Worm (Caenorhabditis elegans) whole organism, young adult: ENCODE results near the gene F26D2.15.

Source experiments
- B0035.1 ChIP-seq: sonication (generic microtip); optimal IDR thresholded peaks from 2 replicates; lab custom pipeline; 2016; ENCODE audit warnings: missing genetic modification characterization, mild to moderate bottlenecking, missing compliant biosample characterization, missing genotype, missing genetic modification reagents
- B0261.1 ChIP-seq: sonication (generic microtip); optimal IDR thresholded peaks from 2 replicates; lab custom pipeline; 2016; ENCODE audit warnings: mild to moderate bottlenecking, missing genetic modification characterization, moderate library complexity, missing compliant biosample characterization
- C06A6.2 ChIP-seq: fragments of 200-800 bp; sonication (Bioruptor generic); conservative IDR thresholded peaks from 2 replicates; pipeline ENCODE4 v1.3.6; 2022; ENCODE audit warnings: missing genetic modification characterization, missing compliant biosample characterization
- C17E4.6 ChIP-seq: fragments of 200-800 bp; sonication (Bioruptor generic); IDR thresholded peaks from 2 replicates; pipeline ENCODE4 v1.3.6; 2022; ENCODE audit warnings: missing genetic modification reagents, missing genetic modification characterization, missing compliant biosample characterization
- F22D6.2 ChIP-seq: sonication (generic microtip); optimal IDR thresholded peaks from 2 replicates; lab custom pipeline; 2016; ENCODE audit warnings: mild to moderate bottlenecking, missing genetic modification characterization, missing compliant biosample characterization
- F23B12.7 ChIP-seq: sonication (generic microtip); optimal IDR thresholded peaks from 2 replicates; lab custom pipeline; 2017; ENCODE audit warnings: missing genetic modification characterization, mild to moderate bottlenecking, missing compliant biosample characterization, antibody characterized with exemption, moderate library complexity; ENCODE audit not compliant: insufficient read depth
- Y67H2A.10 ChIP-seq: fragments of 200-800 bp; sonication (Bioruptor generic); conservative IDR thresholded peaks from 2 replicates; pipeline ENCODE4 v1.3.6; 2022; ENCODE audit warnings: missing genetic modification reagents, missing genetic modification characterization, missing compliant biosample characterization
- Y79H2A.3 ChIP-seq: fragments of 200-800 bp; sonication (Bioruptor generic); conservative IDR thresholded peaks from 2 replicates; pipeline ENCODE4 v1.3.6; 2022; ENCODE audit warnings: missing genetic modification reagents, missing genetic modification characterization, missing compliant biosample characterization
- akir-1 ChIP-seq: fragments of 200-800 bp; sonication (Bioruptor generic); optimal IDR thresholded peaks from 2 replicates; lab custom pipeline; 2018; ENCODE audit warnings: mild to moderate bottlenecking, missing genetic modification characterization, moderate library complexity, missing compliant biosample characterization
- aptf-2 ChIP-seq: fragments of 200-800 bp; sonication (Bioruptor generic); conservative IDR thresholded peaks from 2 replicates; pipeline ENCODE4 v1.3.6; 2022; ENCODE audit warnings: missing genetic modification reagents, missing genetic modification characterization, missing compliant biosample characterization
- aptf-3 ChIP-seq: fragments of 200-800 bp; sonication (Bioruptor generic); IDR thresholded peaks from 2 replicates; pipeline ENCODE4 v1.3.6; 2022; ENCODE audit warnings: missing genetic modification characterization, missing compliant biosample characterization
- attf-3 ChIP-seq: fragments of 200-800 bp; sonication (Bioruptor generic); conservative IDR thresholded peaks from 2 replicates; pipeline ENCODE4 v1.3.6; 2022; ENCODE audit warnings: missing genetic modification reagents, missing genetic modification characterization, missing compliant biosample characterization
- attf-6 ChIP-seq: fragments of 200-800 bp; sonication (Bioruptor generic); IDR thresholded peaks from 2 replicates; pipeline ENCODE4 v1.3.6; 2022; ENCODE audit warnings: missing genetic modification reagents, missing genetic modification characterization, missing compliant biosample characterization
- bed-1 ChIP-seq: fragments of 200-800 bp; sonication (Bioruptor generic); IDR thresholded peaks from 2 replicates; pipeline ENCODE4 v1.3.6; 2022; ENCODE audit warnings: missing genetic modification reagents, missing genetic modification characterization, missing compliant biosample characterization
- cebp-1 ChIP-seq, 2 experiments: fragments of 200-800 bp in 1 of 2; sonication (Bioruptor generic) in 1 of 2; sonication (generic microtip) in 1 of 2; IDR thresholded peaks in 1 of 2; optimal IDR thresholded peaks in 1 of 2; 2 replicates each; pipeline versions ENCODE4 v1.3.6 to Lab custom; 2017 to 2022; ENCODE audit warnings: missing compliant biosample characterization in 2 of 2, missing genetic modification characterization in 2 of 2, mild to moderate bottlenecking in 1 of 2, missing genetic modification reagents in 1 of 2, moderate library complexity in 1 of 2
- ceh-100 ChIP-seq: fragments of 200-800 bp; sonication (Bioruptor generic); IDR thresholded peaks from 2 replicates; pipeline ENCODE4 v1.3.6; 2022; ENCODE audit warnings: missing genetic modification reagents, missing genetic modification characterization, missing compliant biosample characterization
- ceh-27 ChIP-seq: fragments of 200-800 bp; sonication (Bioruptor generic); optimal IDR thresholded peaks from 2 replicates; lab custom pipeline; 2018; ENCODE audit warnings: mild to moderate bottlenecking, missing genetic modification characterization, moderate library complexity, missing compliant biosample characterization
- ceh-58 ChIP-seq: fragments of 200-800 bp; sonication (Bioruptor generic); IDR thresholded peaks from 2 replicates; pipeline ENCODE4 v1.3.6; 2022; ENCODE audit warnings: missing genetic modification characterization, missing compliant biosample characterization
- ceh-91 ChIP-seq: fragments of 200-800 bp; sonication (Bioruptor generic); IDR thresholded peaks from 2 replicates; pipeline ENCODE4 v1.3.6; 2022; ENCODE audit warnings: missing genetic modification reagents, missing genetic modification characterization, missing compliant biosample characterization
- die-1 ChIP-seq: sonication (generic microtip); optimal IDR thresholded peaks from 2 replicates; lab custom pipeline; 2016; ENCODE audit warnings: missing genotype, mild to moderate bottlenecking, missing genetic modification characterization, missing compliant biosample characterization
- efl-1 ChIP-seq: fragments of 150-350 bp; optimal IDR thresholded peaks from 2 replicates; lab custom pipeline; 2014; ENCODE audit warnings: missing biosample characterization, missing genetic modification reagents, missing genetic modification characterization
- egl-44 ChIP-seq: fragments of 200-800 bp; sonication (Bioruptor generic); IDR thresholded peaks from 2 replicates; pipeline ENCODE4 v1.3.6; 2022; ENCODE audit warnings: missing genetic modification reagents, missing genetic modification characterization, missing compliant biosample characterization
- gei-17 ChIP-seq: fragments of 200-800 bp; sonication (Bioruptor generic); optimal IDR thresholded peaks from 2 replicates; lab custom pipeline; 2018; ENCODE audit warnings: mild to moderate bottlenecking, missing genetic modification characterization, missing compliant biosample characterization
- hmg-1.2 ChIP-seq: fragments of 200-800 bp; sonication (Bioruptor generic); IDR thresholded peaks from 2 replicates; pipeline ENCODE4 v1.3.6; 2022; ENCODE audit warnings: missing genetic modification reagents, missing genetic modification characterization, missing compliant biosample characterization
- hsf-1 ChIP-seq: fragments of 200-800 bp; sonication (Bioruptor generic); IDR thresholded peaks from 2 replicates; pipeline ENCODE4 v1.3.6; 2022; ENCODE audit warnings: missing genetic modification reagents, missing genetic modification characterization, missing compliant biosample characterization
- let-526 ChIP-seq: fragments of 200-800 bp; sonication (Bioruptor generic); IDR thresholded peaks from 2 replicates; pipeline ENCODE4 v1.3.6; 2022; ENCODE audit warnings: missing genetic modification reagents, missing genetic modification characterization, missing compliant biosample characterization
- lir-1 ChIP-seq: fragments of 200-800 bp; sonication (Bioruptor generic); conservative IDR thresholded peaks from 2 replicates; pipeline ENCODE4 v1.3.6; 2022; ENCODE audit warnings: missing genetic modification reagents, missing genetic modification characterization, missing compliant biosample characterization
- madf-10 ChIP-seq: sonication (generic microtip); optimal IDR thresholded peaks from 2 replicates; lab custom pipeline; 2016; ENCODE audit warnings: mild to moderate bottlenecking, missing genetic modification characterization, missing compliant biosample characterization
- madf-3 ChIP-seq: fragments of 200-800 bp; sonication (Bioruptor generic); IDR thresholded peaks from 2 replicates; pipeline ENCODE4 v1.3.6; 2022; ENCODE audit warnings: missing genetic modification reagents, missing genetic modification characterization, missing compliant biosample characterization
- madf-8 ChIP-seq: fragments of 200-800 bp; sonication (Bioruptor generic); conservative IDR thresholded peaks from 2 replicates; pipeline ENCODE4 v1.3.6; 2022; ENCODE audit warnings: missing genetic modification reagents, missing genetic modification characterization, missing compliant biosample characterization
- mel-28 ChIP-seq: sonication (generic microtip); optimal IDR thresholded peaks from 2 replicates; lab custom pipeline; 2016; ENCODE audit warnings: borderline replicate concordance, mild to moderate bottlenecking, missing genetic modification characterization, missing compliant biosample characterization
- nfya-2 ChIP-seq: fragments of 200-800 bp; sonication (Bioruptor generic); IDR thresholded peaks from 2 replicates; pipeline ENCODE4 v1.3.6; 2022; ENCODE audit warnings: missing genetic modification reagents, missing genetic modification characterization, missing compliant biosample characterization
- nfyb-1 ChIP-seq: fragments of 200-800 bp; sonication (Bioruptor generic); IDR thresholded peaks from 2 replicates; pipeline ENCODE4 v1.3.6; 2022; ENCODE audit warnings: missing genetic modification reagents, missing genetic modification characterization, missing compliant biosample characterization
- nhr-120 ChIP-seq: fragments of 200-800 bp; sonication (Bioruptor generic); IDR thresholded peaks from 2 replicates; pipeline ENCODE4 v1.3.6; 2022; ENCODE audit warnings: missing genetic modification characterization, missing compliant biosample characterization
- nhr-179 ChIP-seq: sonication (generic microtip); optimal IDR thresholded peaks from 2 replicates; lab custom pipeline; 2016; ENCODE audit warnings: mild to moderate bottlenecking, missing genetic modification characterization, missing compliant biosample characterization
- rec-8 ChIP-seq, 2 experiments: sonication (generic microtip); optimal IDR thresholded peaks; 2 replicates each; lab custom pipeline; 2016; ENCODE audit warnings: mild to moderate bottlenecking in 2 of 2, missing genetic modification characterization in 2 of 2, missing genetic modification reagents in 2 of 2, missing genotype in 2 of 2, missing biosample characterization in 1 of 2, missing compliant biosample characterization in 1 of 2, moderate library complexity in 1 of 2
- sea-2 ChIP-seq: fragments of 200-800 bp; sonication (Bioruptor generic); IDR thresholded peaks from 2 replicates; pipeline ENCODE4 v1.3.6; 2022; ENCODE audit warnings: missing genetic modification characterization, missing compliant biosample characterization
- snpc-1.1 ChIP-seq: sonication (generic microtip); optimal IDR thresholded peaks from 2 replicates; lab custom pipeline; 2017; ENCODE audit warnings: missing genetic modification characterization, mild to moderate bottlenecking, missing compliant biosample characterization, antibody characterized with exemption, moderate library complexity, missing genotype, missing genetic modification reagents; ENCODE audit not compliant: insufficient read depth
- tbp1 ChIP-seq: fragments of 200-800 bp; sonication (Bioruptor generic); optimal IDR thresholded peaks from 2 replicates; lab custom pipeline; 2018; ENCODE audit warnings: mild to moderate bottlenecking, missing genetic modification characterization, missing compliant biosample characterization
- tlf-1 ChIP-seq: fragments of 200-800 bp; sonication (Bioruptor generic); optimal IDR thresholded peaks from 2 replicates; lab custom pipeline; 2018; ENCODE audit warnings: mild to moderate bottlenecking, missing genetic modification characterization, missing compliant biosample characterization
- zfh-2 ChIP-seq: fragments of 200-800 bp; sonication (Bioruptor generic); conservative IDR thresholded peaks from 2 replicates; pipeline ENCODE4 v1.3.6; 2022; ENCODE audit warnings: missing genetic modification reagents, missing genetic modification characterization, missing compliant biosample characterization
- zim-3 ChIP-seq: sonication (generic microtip); optimal IDR thresholded peaks from 2 replicates; lab custom pipeline; 2017; ENCODE audit warnings: mild to moderate bottlenecking, missing genetic modification characterization, moderate library complexity, missing compliant biosample characterization
- ztf-22 ChIP-seq: fragments of 200-800 bp; sonication (Bioruptor generic); optimal IDR thresholded peaks from 2 replicates; lab custom pipeline; 2018; ENCODE audit warnings: mild to moderate bottlenecking, missing genetic modification characterization, moderate library complexity, missing compliant biosample characterization
- ztf-3 ChIP-seq: fragments of 200-800 bp; sonication (Bioruptor generic); optimal IDR thresholded peaks from 2 replicates; lab custom pipeline; 2018; ENCODE audit warnings: mild to moderate bottlenecking, missing genetic modification characterization, missing compliant biosample characterization

F26D2.15 gene

DNA sequence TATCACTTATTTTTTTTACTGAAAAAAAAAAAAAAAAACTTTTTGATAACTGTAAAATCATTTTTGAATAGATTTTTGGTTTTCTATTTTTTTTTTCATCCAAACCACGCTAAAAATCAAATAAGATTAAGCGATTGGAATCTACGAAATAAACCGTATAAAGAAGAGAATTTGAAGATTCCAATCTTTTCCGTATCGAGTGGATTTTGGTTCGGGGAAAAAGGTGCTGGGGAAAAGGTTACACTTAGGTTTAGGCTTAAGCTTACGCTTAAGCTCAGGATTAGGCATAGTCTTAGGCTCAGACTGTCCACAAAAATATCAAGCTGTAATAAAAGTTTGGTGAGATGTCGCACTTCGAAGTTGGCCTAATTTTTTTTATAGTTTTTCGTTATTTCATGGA is 41.9 kb upstream of the F26D2.15 start, which contains the start of gene F13A7.12:
F13A7.12 (plus strand) TSS at position 301 of the 400 bp plus-strand sequence.
- TF ChIP-seq ztf-22 (GFP tag; lab: Kevin White, UChicago) = no peak
- TF ChIP-seq bed-1 = no peak
- TF ChIP-seq madf-3 (GFP tag; lab: Robert Waterston, UW) = no peak
- no peak for TF ChIP-seq Y79H2A.3
- TF ChIP-seq, all 124 proteins: peak for 0

ce11 chrV:16399388-16399787 is 38.3 kb upstream of the F26D2.15 start, which contains the start of gene sre-36:
TSS of gene sre-36 (plus strand) at chrV:16399688.
- TF ChIP-seq nhr-179 (no peak), attf-6 (no peak)

- TF ChIP-seq ceh-100 (GFP tag; lab: Robert Waterston, UW) (0 out of 2 replicates have a peak, but pooled peaks have one; percentile 38), nfya-2 (no peak), C17E4.6 (no peak), attf-3 (GFP tag; lab: Robert Waterston, UW) (peak; percentile 62), nfyb-1 (GFP tag; lab: Robert Waterston, UW) (no peak), cebp-1 (GFP tag; IDR thresholded peaks at IDR 0.05; lab: Robert Waterston, UW) (no peak), cebp-1 (tag; optimal IDR thresholded peaks at IDR 0.05; lab: Kevin White, UChicago) (peak; percentile 39), F22D6.2 (tag; lab: Kevin White, UChicago) (peak; percentile 36), efl-1 (GFP tag; lab: Kevin White, UChicago) (peak; percentile 73), B0035.1 (tag; lab: Kevin White, UChicago) (no peak), B0261.1 (tag; lab: Kevin White, UChicago) (peak; percentile 15), let-526 (0 out of 2 replicates have a peak, but pooled peaks have one; percentile 51), madf-10 (tag; lab: Kevin White, UChicago) (peak; percentile 42), ceh-91 (GFP tag; lab: Robert Waterston, UW) (peak; percentile 52), madf-8 (peak; percentile 66), hmg-1.2 (GFP tag; lab: Robert Waterston, UW) (no peak), Y67H2A.10 (GFP tag; lab: Robert Waterston, UW) (no peak), lir-1 (GFP tag; lab: Robert Waterston, UW) (peak; percentile 60), tlf-1 (GFP tag; lab: Kevin White, UChicago) (no peak), die-1 (tag; lab: Kevin White, UChicago) (no peak), F23B12.7 (peak; percentile 30), aptf-2 (GFP tag; lab: Robert Waterston, UW) (peak; percentile 72; the same call in 1 of the 2 replicates), hsf-1 (GFP tag; lab: Robert Waterston, UW) (no peak), nhr-120 (GFP tag; lab: Robert Waterston, UW) (no peak), ztf-3 (GFP tag; lab: Kevin White, UChicago) (no peak), zfh-2 (GFP tag; lab: Robert Waterston, UW) (no peak), aptf-3 (GFP tag; lab: Robert Waterston, UW) (no peak), egl-44 (GFP tag; lab: Robert Waterston, UW) (peak; percentile 17; the same call in 1 of the 2 replicates), zim-3 (tag; lab: Kevin White, UChicago) (no peak), C06A6.2 (GFP tag; lab: Robert Waterston, UW) (no peak; the same call in 1 of the 2 replicates), akir-1 (peak; percentile 61), ceh-58 (no peak), ceh-27 (GFP tag; lab: Kevin White, UChicago) (peak; percentile 80), snpc-1.1 (no peak), tbp1 (GFP tag; lab: Kevin White, UChicago) (peak; percentile 28), gei-17 (GFP tag; lab: Kevin White, UChicago) (no peak), sea-2 (GFP tag; lab: Robert Waterston, UW) (no peak), rec-8 (tag; optimal IDR thresholded peaks at IDR 0.05; lab: Kevin White, UChicago) (peak in 1 of 2 experiments; percentile 40), mel-28 (no peak)
Measured at ce11 chrV:16401519-16401918, 36.1 kb upstream of the F26D2.15 start, which contains the start of gene F13A7.14. TSS of gene F13A7.14 (plus strand) at chrV:16401891.
